Fruit fly (Drosophila melanogaster) whole organism, adult: ENCODE measurements around the gene CG11134.

Source experiments
- CG12768 ChIP-seq: fragments of 200-800 bp; sonication (Bioruptor generic); optimal IDR thresholded peaks from 2 replicates; lab custom pipeline; 2017; ENCODE audit warnings: missing biosample characterization, missing genetic modification characterization, mild to moderate bottlenecking, moderate library complexity, missing genetic modification reagents
- CG14711 ChIP-seq: fragments of 200-800 bp; sonication (Bioruptor generic); optimal IDR thresholded peaks from 2 replicates; lab custom pipeline; 2018; ENCODE audit warnings: missing biosample characterization, mild to moderate bottlenecking, missing genetic modification characterization, moderate library complexity
- CG33017 ChIP-seq: fragments of 200-800 bp; sonication (Bioruptor generic); optimal IDR thresholded peaks from 2 replicates; lab custom pipeline; 2018; ENCODE audit warnings: missing biosample characterization, mild to moderate bottlenecking, missing genetic modification characterization, moderate library complexity
- CG5204 ChIP-seq: fragments of 200-800 bp; sonication (Bioruptor generic); optimal IDR thresholded peaks from 2 replicates; lab custom pipeline; 2016; ENCODE audit warnings: missing biosample characterization, missing genetic modification characterization
- Crg-1 ChIP-seq: fragments of 200-800 bp; sonication (Bioruptor generic); optimal IDR thresholded peaks from 2 replicates; lab custom pipeline; 2016; ENCODE audit warnings: missing biosample characterization, missing genetic modification characterization
- cnc ChIP-seq, 2 experiments: fragments of >200 bp; optimal IDR thresholded peaks; 2 replicates each; lab custom pipeline; 2017
- pad ChIP-seq: fragments of 200-800 bp; sonication (Bioruptor generic); optimal IDR thresholded peaks from 3 replicates; lab custom pipeline; 2017; ENCODE audit warnings: missing biosample characterization, missing genetic modification characterization, mild to moderate bottlenecking, moderate library complexity, missing genetic modification reagents

- TF ChIP-seq CG5204 (GFP tag; lab: Kevin White, UChicago) (no peak), Crg-1 (GFP tag; lab: Kevin White, UChicago) (no peak), CG12768 (GFP tag; lab: Kevin White, UChicago) (no peak), CG33017 (tag; lab: Kevin White, UChicago) (no peak), cnc (optimal IDR thresholded peaks at IDR 0.05; lab: Kevin White, UChicago) (no peak), CG14711 (tag; lab: Kevin White, UChicago) (no peak), pad (GFP tag; lab: Kevin White, UChicago) (no peak)
Observed at dm6 chrX:13761762-13762371, 24.1 kb downstream of the CG11134 start.
